Worm (Caenorhabditis elegans) whole organism, L2 larva: ENCODE results near the gene npp-23.

Experiments used
- aly-2 ChIP-seq: fragments of 150-350 bp; optimal IDR thresholded peaks from 2 replicates; lab custom pipeline; 2014; ENCODE audit warnings: missing biosample characterization, missing genetic modification characterization
- ceh-82 ChIP-seq: fragments of 150-350 bp; optimal IDR thresholded peaks from 2 replicates; lab custom pipeline; 2014; ENCODE audit warnings: missing biosample characterization, missing genetic modification characterization
- elt-1 ChIP-seq: fragments of 150-350 bp; optimal IDR thresholded peaks from 2 replicates; lab custom pipeline; 2014; ENCODE audit warnings: missing biosample characterization, missing genetic modification characterization
- lin-39 ChIP-seq: fragments of 150-350 bp; optimal IDR thresholded peaks from 2 replicates; lab custom pipeline; 2014; ENCODE audit warnings: missing biosample characterization, missing genetic modification reagents, missing genetic modification characterization
- mab-5 ChIP-seq: fragments of 150-350 bp; optimal IDR thresholded peaks from 2 replicates; lab custom pipeline; 2014; ENCODE audit warnings: missing biosample characterization, missing genetic modification characterization
- mdl-1 ChIP-seq, 2 experiments: fragments of 150-350 bp in 1 of 2; sonication (generic microtip) in 1 of 2; optimal IDR thresholded peaks; 2 replicates each; lab custom pipeline; 2017; ENCODE audit warnings: missing biosample characterization in 2 of 2, missing genetic modification characterization in 2 of 2
- nhr-11 ChIP-seq: fragments of 150-350 bp; optimal IDR thresholded peaks from 2 replicates; lab custom pipeline; 2014; ENCODE audit warnings: missing biosample characterization, missing genetic modification characterization
- unc-62 ChIP-seq: fragments of 150-350 bp; optimal IDR thresholded peaks from 2 replicates; lab custom pipeline; 2014; ENCODE audit warnings: missing biosample characterization, missing genetic modification reagents, missing genetic modification characterization
- ztf-11 ChIP-seq: sonication (generic microtip); optimal IDR thresholded peaks from 2 replicates; lab custom pipeline; 2017; ENCODE audit warnings: missing biosample characterization, missing genetic modification characterization

- TF ChIP-seq aly-2 (no peak), nhr-11 (tag; lab: Kevin White, UChicago) (no peak), ceh-82 (no peak), mab-5 (tag; lab: Kevin White, UChicago) (no peak), unc-62 (GFP tag; lab: Kevin White, UChicago) (no peak), elt-1 (tag; lab: Kevin White, UChicago) (no peak), ztf-11 (tag; lab: Kevin White, UChicago) (no peak), mdl-1 (tag; optimal IDR thresholded peaks at IDR 0.05; lab: Kevin White, UChicago) (no peak), lin-39 (no peak)
Observed at ce11 chrIV:8824145-8824833, 45.2 kb downstream of the npp-23 start, which contains the start of the genes col-117 and col-3.
